Worm (Caenorhabditis elegans) whole organism, young adult: ENCODE data around the gene ZK105.11.

Source experiments
- atf-7 ChIP-seq: sonication (generic microtip); optimal IDR thresholded peaks from 2 replicates; lab custom pipeline; 2017; ENCODE audit warnings: mild to moderate bottlenecking, missing genetic modification characterization, missing compliant biosample characterization
- hmg-1.2 ChIP-seq: fragments of 200-800 bp; sonication (Bioruptor generic); IDR thresholded peaks from 2 replicates; pipeline ENCODE4 v1.3.6; 2022; ENCODE audit warnings: missing genetic modification reagents, missing genetic modification characterization, missing compliant biosample characterization
- ztf-22 ChIP-seq: fragments of 200-800 bp; sonication (Bioruptor generic); optimal IDR thresholded peaks from 2 replicates; lab custom pipeline; 2018; ENCODE audit warnings: mild to moderate bottlenecking, missing genetic modification characterization, moderate library complexity, missing compliant biosample characterization

DNA sequence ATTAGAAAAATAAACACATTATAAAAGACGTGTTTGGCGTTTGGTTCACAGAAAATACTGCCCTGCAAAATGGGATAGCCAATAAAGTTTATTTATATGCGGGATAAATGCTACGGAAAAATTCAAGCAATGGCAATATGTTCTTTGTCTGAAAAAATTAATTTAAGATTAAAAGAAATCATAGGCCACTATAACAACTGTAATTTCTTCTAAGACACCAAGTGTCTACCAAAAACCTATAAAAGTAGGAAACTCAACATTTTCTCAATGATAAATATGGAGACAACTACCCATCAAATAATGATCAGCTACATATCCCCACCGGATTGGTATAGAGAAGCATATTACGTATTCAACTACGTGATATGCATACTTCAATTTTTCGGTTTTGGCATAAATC is 3.1 kb downstream of the ZK105.11 start, which contains the start of gene srw-3:
- TF ChIP-seq ztf-22 (GFP tag; lab: Kevin White, UChicago) (no peak), hmg-1.2 (no peak), atf-7 (tag; lab: Kevin White, UChicago) (no peak)
